Worm (Caenorhabditis elegans) whole organism, early embryonic: ENCODE results near the gene W04H10.6.
"Not testable (repeated sequence)": the region's sequence is repeated elsewhere in the genome, so short reads cannot be mapped to it uniquely, and the experiment has no call there.

ENCODE experiments used
- B0310.2 ChIP-seq: sonication (generic microtip); optimal IDR thresholded peaks from 2 replicates; lab custom pipeline; 2016; ENCODE audit warnings: mild to moderate bottlenecking, missing genetic modification characterization, missing compliant biosample characterization
- F13C5.2 ChIP-seq: sonication (generic microtip); optimal IDR thresholded peaks from 2 replicates; lab custom pipeline; 2017; ENCODE audit warnings: mild to moderate bottlenecking, missing genetic modification characterization, inconsistent platforms, missing compliant biosample characterization
- aly-1 ChIP-seq: sonication (generic microtip); optimal IDR thresholded peaks from 2 replicates; lab custom pipeline; 2016; ENCODE audit warnings: missing genetic modification characterization, missing compliant biosample characterization
- ama-1 ChIP-seq: fragments of 150-350 bp; optimal IDR thresholded peaks from 2 replicates; lab custom pipeline; 2014
- ceh-13 ChIP-seq: fragments of 200-800 bp; sonication (Bioruptor generic); optimal IDR thresholded peaks from 2 replicates; lab custom pipeline; 2018; ENCODE audit warnings: mild to moderate bottlenecking, missing genetic modification characterization, missing compliant biosample characterization
- ceh-36 ChIP-seq: sonication (generic microtip); optimal IDR thresholded peaks from 2 replicates; lab custom pipeline; 2016; ENCODE audit warnings: missing genetic modification characterization, inconsistent platforms, missing compliant biosample characterization
- ets-7 ChIP-seq: sonication (generic microtip); optimal IDR thresholded peaks from 2 replicates; lab custom pipeline; 2016; ENCODE audit warnings: missing genotype, missing genetic modification characterization, missing compliant biosample characterization
- flt-1 ChIP-seq: fragments of 200-800 bp; sonication (Bioruptor generic); IDR thresholded peaks from 2 replicates; pipeline ENCODE4 v1.3.6; 2022; ENCODE audit warnings: missing genetic modification characterization, missing compliant biosample characterization
- hmbx-1 ChIP-seq: sonication (generic microtip); optimal IDR thresholded peaks from 2 replicates; lab custom pipeline; 2016; ENCODE audit warnings: mild to moderate bottlenecking, missing genetic modification characterization, missing compliant biosample characterization
- hmg-4 ChIP-seq: fragments of 200-800 bp; sonication (Bioruptor generic); optimal IDR thresholded peaks from 2 replicates; lab custom pipeline; 2018; ENCODE audit warnings: mild to moderate bottlenecking, missing genetic modification characterization, missing compliant biosample characterization
- hnd-1 ChIP-seq: sonication (generic microtip); optimal IDR thresholded peaks from 2 replicates; lab custom pipeline; 2016; ENCODE audit warnings: missing genetic modification characterization, missing compliant biosample characterization
- pes-1 ChIP-seq: fragments of 200-800 bp; sonication (Bioruptor generic); IDR thresholded peaks from 2 replicates; pipeline ENCODE4 v1.3.6; 2022; ENCODE audit warnings: missing genetic modification reagents, missing genetic modification characterization, missing compliant biosample characterization
- scrt-1 ChIP-seq: fragments of 200-800 bp; sonication (Bioruptor generic); IDR thresholded peaks from 2 replicates; pipeline ENCODE4 v1.3.6; 2022; ENCODE audit warnings: missing genetic modification characterization, missing compliant biosample characterization
- sea-1 ChIP-seq: fragments of 200-800 bp; sonication (Bioruptor generic); conservative IDR thresholded peaks from 2 replicates; pipeline ENCODE4 v1.3.6; 2022; ENCODE audit warnings: missing genetic modification characterization, missing compliant biosample characterization
- tbx-11 ChIP-seq: fragments of 200-800 bp; sonication (Bioruptor generic); IDR thresholded peaks from 2 replicates; pipeline ENCODE4 v1.3.6; 2022; ENCODE audit warnings: missing genetic modification characterization, missing compliant biosample characterization
- tbx-37 ChIP-seq: fragments of 200-800 bp; sonication (Bioruptor generic); conservative IDR thresholded peaks from 2 replicates; pipeline ENCODE4 v1.3.6; 2022; ENCODE audit warnings: missing genetic modification reagents, missing genetic modification characterization, missing compliant biosample characterization
- tra-4 ChIP-seq: sonication (generic microtip); optimal IDR thresholded peaks from 2 replicates; lab custom pipeline; 2017; ENCODE audit warnings: missing genetic modification characterization, missing compliant biosample characterization

The W04H10.6 gene

ce11 chrII:606033-606432 lies 2.2 kb downstream of the W04H10.6 start, which contains the start of gene W04H10.5:
Gene W04H10.5, plus strand, starts transcription at chrII:606333.
- TF ChIP-seq ets-7 (tag; lab: Kevin White, UChicago) (no peak), aly-1 (no peak), ceh-13 (GFP tag; lab: Kevin White, UChicago) (no peak), scrt-1 (GFP tag; lab: Robert Waterston, UW) (no peak), B0310.2 (tag; lab: Kevin White, UChicago) (no peak), tbx-11 (GFP tag; lab: Robert Waterston, UW) (no peak), sea-1 (GFP tag; lab: Robert Waterston, UW) (no peak), tra-4 (no peak), hnd-1 (no peak), ama-1 (no peak), tbx-37 (no peak), flt-1 (GFP tag; lab: Robert Waterston, UW) (no peak)

DNA sequence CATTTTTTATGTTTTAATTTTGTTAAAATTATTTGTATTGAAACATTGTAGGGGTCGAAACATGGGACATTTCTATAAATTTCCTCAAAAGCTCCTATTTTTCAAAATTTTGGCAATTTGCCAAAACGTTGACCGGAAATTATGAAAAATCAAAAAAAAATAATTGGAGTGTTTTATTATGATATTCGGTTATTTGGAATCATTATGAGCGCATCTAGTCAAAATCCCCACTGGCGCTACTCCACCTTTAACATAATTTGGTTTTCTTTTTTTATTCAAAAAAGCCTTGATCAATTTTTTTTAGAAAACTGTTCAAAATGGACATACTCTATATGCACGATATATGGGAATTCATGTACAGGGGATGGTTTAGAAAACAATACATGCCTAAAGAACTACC lies 3.0 kb downstream of the W04H10.6 start, which contains the start of gene W04H10.2:
Gene W04H10.2, plus strand, starts transcription at position 301 of the 400 bp plus-strand sequence.
- TF ChIP-seq ama-1, result no peak

DNA sequence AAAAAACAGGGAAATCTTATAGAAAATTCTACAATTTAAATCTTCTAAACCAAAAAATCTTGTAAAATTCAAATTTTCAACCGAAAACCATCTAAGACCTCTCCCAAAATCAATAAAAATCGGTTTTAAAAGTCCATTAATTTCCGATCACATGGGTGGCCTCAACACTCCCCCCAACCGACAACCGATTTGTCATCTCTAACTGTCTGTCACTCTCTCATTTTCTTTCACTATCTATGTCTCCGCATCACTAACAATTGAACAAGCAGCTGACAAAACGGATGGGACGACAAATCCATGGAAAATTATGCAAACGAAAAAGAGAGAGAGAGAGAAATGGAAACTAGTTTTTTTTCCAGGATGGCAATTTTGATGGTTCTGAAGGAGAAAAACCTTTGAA lies 5.3 kb downstream of the W04H10.6 start:
- no peak for TF ChIP-seq pes-1 (GFP tag; lab: Robert Waterston, UW)
- no peak for TF ChIP-seq tbx-11 (GFP tag; lab: Robert Waterston, UW)
- TF ChIP-seq flt-1 (GFP tag; lab: Robert Waterston, UW), result no peak
- TF ChIP-seq scrt-1 (GFP tag; lab: Robert Waterston, UW), result no peak
- TF ChIP-seq aly-1, result no peak
- no peak for TF ChIP-seq ceh-36
- no peak for TF ChIP-seq ceh-13 (GFP tag; lab: Kevin White, UChicago)
- TF ChIP-seq F13C5.2, result no peak
- TF ChIP-seq sea-1 (GFP tag; lab: Robert Waterston, UW), result no peak
- no peak for TF ChIP-seq ama-1

- TF ChIP-seq ama-1 (no peak), tra-4 (no peak), hnd-1 (no peak), ceh-36 (no peak), pes-1 (GFP tag; lab: Robert Waterston, UW) (no peak), F13C5.2 (no peak), ets-7 (tag; lab: Kevin White, UChicago) (no peak), hmbx-1 (no peak), hmg-4 (no peak), tbx-37 (no peak), ceh-13 (GFP tag; lab: Kevin White, UChicago) (no peak), aly-1 (no peak), B0310.2 (tag; lab: Kevin White, UChicago) (no peak), scrt-1 (GFP tag; lab: Robert Waterston, UW) (no peak), tbx-11 (GFP tag; lab: Robert Waterston, UW) (no peak), sea-1 (GFP tag; lab: Robert Waterston, UW) (no peak), flt-1 (GFP tag; lab: Robert Waterston, UW) (no peak)
Observed at ce11 chrII:602020-602419, 6.2 kb downstream of the W04H10.6 start, which contains the start of gene nhl-3. Gene nhl-3, minus strand, starts transcription at chrII:602120.

DNA sequence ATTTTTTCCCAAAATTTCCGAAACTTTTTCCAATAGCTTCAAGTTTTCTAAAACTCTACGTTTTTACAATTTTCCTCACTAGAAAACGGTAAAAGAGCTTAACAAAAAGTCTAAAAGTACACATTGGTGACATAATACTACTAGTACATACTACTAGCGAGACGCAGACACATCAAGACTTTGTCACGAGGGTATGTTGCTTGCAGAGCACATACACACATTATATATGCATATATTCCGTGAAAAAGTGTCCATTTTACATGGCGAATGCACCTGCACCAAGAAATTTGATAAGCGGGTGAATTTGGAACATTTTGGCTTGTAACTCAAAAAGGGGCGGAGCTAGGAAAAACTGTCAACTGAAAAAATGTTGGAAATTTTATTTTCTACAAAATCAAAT lies 6.9 kb downstream of the W04H10.6 start:
- TF ChIP-seq tbx-37 (no peak), hnd-1 (no peak), tbx-11 (GFP tag; lab: Robert Waterston, UW) (no peak), tra-4 (no peak), hmg-4 (no peak), ceh-13 (GFP tag; lab: Kevin White, UChicago) (no peak), ama-1 (no peak), sea-1 (GFP tag; lab: Robert Waterston, UW) (no peak), flt-1 (GFP tag; lab: Robert Waterston, UW) (no peak), hmbx-1 (no peak), ceh-36 (no peak), aly-1 (no peak), B0310.2 (tag; lab: Kevin White, UChicago) (no peak), ets-7 (tag; lab: Kevin White, UChicago) (no peak), F13C5.2 (no peak), scrt-1 (GFP tag; lab: Robert Waterston, UW) (no peak), pes-1 (GFP tag; lab: Robert Waterston, UW) (no peak)

ce11 chrII:596702-597101 lies 11.5 kb downstream of the W04H10.6 start:
- TF ChIP-seq ama-1 (no peak), tbx-37 (no peak), pes-1 (GFP tag; lab: Robert Waterston, UW) (no peak), tbx-11 (GFP tag; lab: Robert Waterston, UW) (no peak), B0310.2 (tag; lab: Kevin White, UChicago) (no peak), tra-4 (no peak), aly-1 (no peak), hmbx-1 (no peak), scrt-1 (GFP tag; lab: Robert Waterston, UW) (no peak), sea-1 (GFP tag; lab: Robert Waterston, UW) (no peak)

ce11 chrII:593221-593620 lies 15.0 kb downstream of the W04H10.6 start, which contains the start of gene W08F4.1:
Gene W08F4.1, plus strand, starts transcription at chrII:593521.
- not testable (repeated sequence) for TF ChIP-seq pes-1, flt-1, scrt-1 (GFP tag; lab: Robert Waterston, UW)

DNA sequence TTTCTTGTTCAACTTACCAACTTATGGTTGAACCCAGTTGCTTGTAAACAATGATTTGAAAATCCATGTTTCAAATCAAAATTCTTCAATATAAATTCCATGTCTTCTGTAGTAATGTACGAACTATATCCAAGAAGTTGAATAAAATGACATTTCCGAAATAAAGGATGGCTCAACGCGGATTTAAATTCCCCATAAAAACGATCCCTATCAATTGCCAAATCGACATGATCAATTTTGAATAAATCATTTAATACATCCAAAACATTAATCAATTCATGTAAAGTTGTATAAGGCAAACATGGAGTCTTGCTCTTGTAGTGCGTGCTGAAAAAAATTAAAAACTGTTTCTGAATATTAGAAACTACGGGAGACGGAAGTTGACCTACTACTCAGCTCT lies 17.1 kb downstream of the W04H10.6 start, which contains the start of gene W08F4.10:
Gene W08F4.10, minus strand, starts transcription at position 101 of the 400 bp plus-strand sequence.
- no peak for TF ChIP-seq F13C5.2
- TF ChIP-seq ceh-36, result no peak
- TF ChIP-seq B0310.2 (tag; lab: Kevin White, UChicago), result no peak
- TF ChIP-seq ceh-13 (GFP tag; lab: Kevin White, UChicago), result no peak
- TF ChIP-seq pes-1 (GFP tag; lab: Robert Waterston, UW), result no peak
- no peak for TF ChIP-seq hnd-1
- TF ChIP-seq flt-1 (GFP tag; lab: Robert Waterston, UW), result no peak
